Fruit fly (Drosophila melanogaster) whole organism, embryonic: ENCODE data around the gene Nepl21.
A peak's percentile ranks its signal among the peaks of the same experiment; 100 is the strongest.

Experiments
- Adf1 ChIP-seq: fragments of 200-800 bp; sonication (Bioruptor generic); IDR thresholded peaks from 2 replicates; pipeline ENCODE4 v1.3.6; 2022; ENCODE audit warnings: missing biosample characterization, missing genetic modification characterization
- Awh ChIP-seq: fragments of 200-800 bp; sonication (Bioruptor generic); IDR thresholded peaks from 2 replicates; pipeline ENCODE4, ENCODE4 v1.3.6; 2022; ENCODE audit warnings: missing biosample characterization, missing genetic modification characterization
- C15 ChIP-seq: fragments of 200-800 bp; sonication (Bioruptor generic); IDR thresholded peaks from 3 replicates; pipeline ENCODE4 v1.3.6; 2022; ENCODE audit warnings: missing biosample characterization, missing genetic modification characterization
- CG11085 ChIP-seq: fragments of 200-800 bp; sonication (Bioruptor generic); IDR thresholded peaks from 2 replicates; pipeline ENCODE4 v1.3.6; 2022; ENCODE audit warnings: missing biosample characterization, missing genetic modification characterization
- CG11695 ChIP-seq: fragments of 200-800 bp; sonication (Bioruptor generic); IDR thresholded peaks from 3 replicates; pipeline ENCODE4 v1.3.6; 2022; ENCODE audit warnings: missing biosample characterization, missing genetic modification characterization
- CG12659 ChIP-seq: fragments of 200-800 bp; sonication (Bioruptor generic); optimal IDR thresholded peaks from 3 replicates; lab custom pipeline; 2017; ENCODE audit warnings: mild to moderate bottlenecking, missing biosample characterization, missing genetic modification reagents, missing genetic modification characterization
- CG12942 ChIP-seq: fragments of 200-800 bp; sonication (Bioruptor generic); optimal IDR thresholded peaks from 3 replicates; lab custom pipeline; 2016; ENCODE audit warnings: missing biosample characterization, missing genetic modification characterization
- CG15601 ChIP-seq: fragments of 200-800 bp; sonication (Bioruptor generic); optimal IDR thresholded peaks from 3 replicates; lab custom pipeline; 2019; ENCODE audit warnings: missing biosample characterization, mild to moderate bottlenecking, missing genetic modification characterization, moderate library complexity
- CG17186 ChIP-seq: fragments of 200-800 bp; sonication (Bioruptor generic); optimal IDR thresholded peaks from 3 replicates; lab custom pipeline; 2017; ENCODE audit warnings: missing biosample characterization, missing genetic modification reagents, missing genetic modification characterization
- CG17829 ChIP-seq: fragments of 200-800 bp; optimal IDR thresholded peaks from 2 replicates; lab custom pipeline; 2019; ENCODE audit warnings: missing biosample characterization, mild to moderate bottlenecking, missing genetic modification characterization, moderate library complexity
- CG18262 ChIP-seq: fragments of 200-800 bp; optimal IDR thresholded peaks from 3 replicates; lab custom pipeline; 2019; ENCODE audit warnings: missing biosample characterization, mild to moderate bottlenecking, missing genetic modification characterization, moderate library complexity
- CG31365 ChIP-seq: fragments of 200-800 bp; sonication (Bioruptor generic); optimal IDR thresholded peaks from 2 replicates; lab custom pipeline; 2018; ENCODE audit warnings: missing biosample characterization, mild to moderate bottlenecking, missing genetic modification characterization
- CG32767 ChIP-seq: fragments of 200-800 bp; sonication (Bioruptor generic); IDR thresholded peaks from 2 replicates; pipeline ENCODE4 v1.3.6; 2022; ENCODE audit warnings: missing biosample characterization, missing genetic modification characterization
- CG3281 ChIP-seq: fragments of 200-800 bp; sonication (Bioruptor generic); optimal IDR thresholded peaks from 3 replicates; lab custom pipeline; 2017; ENCODE audit warnings: missing biosample characterization, mild to moderate bottlenecking, missing genetic modification characterization
- CG34224 ChIP-seq: fragments of 200-800 bp; sonication (Bioruptor generic); IDR thresholded peaks from 3 replicates; pipeline ENCODE4 v1.3.6; 2022; ENCODE audit warnings: missing biosample characterization, missing genetic modification characterization; ENCODE audit not compliant: partially characterized antibody
- CG3847 ChIP-seq: fragments of 200-800 bp; sonication (Bioruptor generic); IDR thresholded peaks from 2 replicates; pipeline ENCODE4 v1.3.6; 2022; ENCODE audit warnings: missing biosample characterization, missing genetic modification characterization
- CG4404 ChIP-seq: fragments of 200-800 bp; sonication (Bioruptor generic); IDR thresholded peaks from 2 replicates; pipeline ENCODE4 v1.3.6; 2022; ENCODE audit warnings: missing biosample characterization, missing genetic modification characterization
- CG4617 ChIP-seq: fragments of 200-800 bp; sonication (Bioruptor generic); optimal IDR thresholded peaks from 3 replicates; lab custom pipeline; 2016; ENCODE audit warnings: missing biosample characterization, missing genetic modification characterization, borderline replicate concordance
- CG7271 ChIP-seq: fragments of 200-800 bp; sonication (Bioruptor generic); optimal IDR thresholded peaks from 2 replicates; lab custom pipeline; 2018; ENCODE audit warnings: missing biosample characterization, mild to moderate bottlenecking, missing genetic modification characterization, moderate library complexity
- CG9437 ChIP-seq: fragments of 200-800 bp; sonication (Bioruptor generic); optimal IDR thresholded peaks from 2 replicates; lab custom pipeline; 2018; ENCODE audit warnings: missing biosample characterization, mild to moderate bottlenecking, missing genetic modification characterization
- Chrac-16 ChIP-seq: fragments of 200-800 bp; sonication (Bioruptor generic); optimal IDR thresholded peaks from 3 replicates; lab custom pipeline; 2016; ENCODE audit warnings: missing biosample characterization, missing genetic modification characterization
- Dad ChIP-seq: fragments of 200-800 bp; sonication (Bioruptor generic); optimal IDR thresholded peaks from 3 replicates; lab custom pipeline; 2016; ENCODE audit warnings: missing biosample characterization, missing genetic modification characterization
- Hmx ChIP-seq: fragments of 200-800 bp; sonication (Bioruptor generic); optimal IDR thresholded peaks from 2 replicates; lab custom pipeline; 2016; ENCODE audit warnings: missing biosample characterization, missing genetic modification characterization
- Hr3 ChIP-seq: fragments of 200-800 bp; sonication (Bioruptor generic); optimal IDR thresholded peaks from 3 replicates; lab custom pipeline; 2016; ENCODE audit warnings: missing biosample characterization, missing genetic modification characterization
- NC2β ChIP-seq: fragments of 200-800 bp; sonication (Bioruptor generic); optimal IDR thresholded peaks from 2 replicates; lab custom pipeline; 2016; ENCODE audit warnings: missing biosample characterization, missing genetic modification characterization
- Nf-YA ChIP-seq: fragments of 200-800 bp; sonication (Bioruptor generic); IDR thresholded peaks from 2 replicates; pipeline ENCODE4 v1.3.6; 2022; ENCODE audit warnings: missing biosample characterization, missing genetic modification characterization
- NfI ChIP-seq: fragments of 200-800 bp; sonication (Bioruptor generic); optimal IDR thresholded peaks from 3 replicates; lab custom pipeline; 2018; ENCODE audit warnings: missing biosample characterization, mild to moderate bottlenecking, missing genetic modification characterization, moderate library complexity
- Taf1 ChIP-seq: fragments of 200-800 bp; sonication (Bioruptor generic); IDR thresholded peaks from 2 replicates; pipeline ENCODE4 v1.3.6; 2022; ENCODE audit warnings: missing biosample characterization, missing genetic modification characterization
- Vsx1 ChIP-seq: fragments of 200-800 bp; sonication (Bioruptor generic); optimal IDR thresholded peaks from 2 replicates; lab custom pipeline; 2017; ENCODE audit warnings: missing biosample characterization, mild to moderate bottlenecking, missing genetic modification characterization, missing genetic modification reagents
- ara ChIP-seq: fragments of 200-800 bp; sonication (Bioruptor generic); IDR thresholded peaks from 2 replicates; pipeline ENCODE4 v1.3.6; 2022; ENCODE audit warnings: missing biosample characterization, missing genetic modification characterization
- ash1 ChIP-seq: fragments of 200-800 bp; sonication (Bioruptor generic); optimal IDR thresholded peaks from 2 replicates; lab custom pipeline; 2018; ENCODE audit warnings: missing biosample characterization, mild to moderate bottlenecking, missing genetic modification characterization
- ato ChIP-seq: fragments of 200-800 bp; sonication (Bioruptor generic); IDR thresholded peaks from 2 replicates; pipeline ENCODE4 v1.3.6; 2022; ENCODE audit warnings: missing biosample characterization, missing genetic modification characterization; ENCODE audit not compliant: partially characterized antibody
- cas ChIP-seq: fragments of 200-800 bp; sonication (Bioruptor generic); IDR thresholded peaks from 2 replicates; pipeline ENCODE4 v1.3.6; 2022; ENCODE audit warnings: missing biosample characterization, missing genetic modification characterization
- chn ChIP-seq: fragments of 200-800 bp; sonication (Bioruptor generic); optimal IDR thresholded peaks from 2 replicates; lab custom pipeline; 2016; ENCODE audit warnings: missing biosample characterization, missing genetic modification characterization
- ci ChIP-seq: fragments of 200-800 bp; sonication (Bioruptor generic); IDR thresholded peaks from 3 replicates; pipeline ENCODE4 v1.3.6; 2022; ENCODE audit warnings: missing biosample characterization, missing genetic modification characterization
- exex ChIP-seq: fragments of 200-800 bp; sonication (Bioruptor generic); optimal IDR thresholded peaks from 4 replicates; lab custom pipeline; 2018; ENCODE audit warnings: missing biosample characterization, mild to moderate bottlenecking, missing genetic modification characterization, moderate library complexity
- gem ChIP-seq: fragments of 200-800 bp; sonication (Bioruptor generic); optimal IDR thresholded peaks from 2 replicates; lab custom pipeline; 2019; ENCODE audit warnings: missing biosample characterization, mild to moderate bottlenecking, missing genetic modification characterization, moderate library complexity
- gsb-n ChIP-seq: fragments of 200-800 bp; sonication (Bioruptor generic); optimal IDR thresholded peaks from 3 replicates; lab custom pipeline; 2018; ENCODE audit warnings: missing biosample characterization, mild to moderate bottlenecking, missing genetic modification characterization
- hb ChIP-seq: fragments of 200-800 bp; sonication (Bioruptor generic); IDR thresholded peaks from 3 replicates; pipeline ENCODE4 v1.3.6; 2022; ENCODE audit warnings: missing biosample characterization, missing genetic modification characterization; ENCODE audit not compliant: partially characterized antibody
- insv ChIP-seq, 2 experiments: fragments of 200-800 bp; sonication (Bioruptor generic); optimal IDR thresholded peaks; 3 replicates each; lab custom pipeline; 2016 to 2018; ENCODE audit warnings: missing biosample characterization in 2 of 2, missing genetic modification characterization in 2 of 2
- ken ChIP-seq: fragments of 200-800 bp; sonication (Bioruptor generic); IDR thresholded peaks from 3 replicates; pipeline ENCODE4 v1.3.6; 2022; ENCODE audit warnings: missing biosample characterization, missing genetic modification characterization
- pan ChIP-seq, 4 experiments: fragments of >200 bp in 3 of 4; fragments of 200-800 bp in 1 of 4; sonication (Bioruptor generic) in 1 of 4; optimal IDR thresholded peaks in 3 of 4; IDR thresholded peaks in 1 of 4; 2 replicates each; pipeline versions ENCODE4 v1.3.6 to Lab custom; 2017 to 2022; ENCODE audit warnings: missing biosample characterization in 2 of 4, missing genetic modification characterization in 2 of 4, mixed read lengths in 1 of 4
- pita ChIP-seq: fragments of 200-800 bp; sonication (Bioruptor generic); optimal IDR thresholded peaks from 2 replicates; lab custom pipeline; 2017; ENCODE audit warnings: missing biosample characterization, mild to moderate bottlenecking, missing genetic modification characterization
- scrt ChIP-seq: fragments of 200-800 bp; sonication (Bioruptor generic); optimal IDR thresholded peaks from 2 replicates; lab custom pipeline; 2018; ENCODE audit warnings: missing biosample characterization, mild to moderate bottlenecking, missing genetic modification characterization, moderate library complexity
- seq ChIP-seq: fragments of 200-800 bp; sonication (Bioruptor generic); IDR thresholded peaks from 2 replicates; pipeline ENCODE4 v1.3.6; 2022; ENCODE audit warnings: missing biosample characterization, missing genetic modification characterization
- tgo ChIP-seq: fragments of 200-800 bp; sonication (Bioruptor generic); IDR thresholded peaks from 3 replicates; pipeline ENCODE4 v1.3.6; 2022; ENCODE audit warnings: missing biosample characterization, missing genetic modification characterization
- tio ChIP-seq: fragments of 200-800 bp; sonication (Bioruptor generic); optimal IDR thresholded peaks from 2 replicates; lab custom pipeline; 2017; ENCODE audit warnings: missing biosample characterization, missing genetic modification characterization, inconsistent platforms
- tll ChIP-seq, 2 experiments: fragments of 200-800 bp in 1 of 2; fragments of >200 bp in 1 of 2; sonication (Bioruptor generic) in 1 of 2; optimal IDR thresholded peaks; 2 replicates each; lab custom pipeline; 2017 to 2019; ENCODE audit warnings: missing biosample characterization in 2 of 2, missing genetic modification characterization in 2 of 2, mild to moderate bottlenecking in 1 of 2, moderate library complexity in 1 of 2

Nepl21 gene

DNA sequence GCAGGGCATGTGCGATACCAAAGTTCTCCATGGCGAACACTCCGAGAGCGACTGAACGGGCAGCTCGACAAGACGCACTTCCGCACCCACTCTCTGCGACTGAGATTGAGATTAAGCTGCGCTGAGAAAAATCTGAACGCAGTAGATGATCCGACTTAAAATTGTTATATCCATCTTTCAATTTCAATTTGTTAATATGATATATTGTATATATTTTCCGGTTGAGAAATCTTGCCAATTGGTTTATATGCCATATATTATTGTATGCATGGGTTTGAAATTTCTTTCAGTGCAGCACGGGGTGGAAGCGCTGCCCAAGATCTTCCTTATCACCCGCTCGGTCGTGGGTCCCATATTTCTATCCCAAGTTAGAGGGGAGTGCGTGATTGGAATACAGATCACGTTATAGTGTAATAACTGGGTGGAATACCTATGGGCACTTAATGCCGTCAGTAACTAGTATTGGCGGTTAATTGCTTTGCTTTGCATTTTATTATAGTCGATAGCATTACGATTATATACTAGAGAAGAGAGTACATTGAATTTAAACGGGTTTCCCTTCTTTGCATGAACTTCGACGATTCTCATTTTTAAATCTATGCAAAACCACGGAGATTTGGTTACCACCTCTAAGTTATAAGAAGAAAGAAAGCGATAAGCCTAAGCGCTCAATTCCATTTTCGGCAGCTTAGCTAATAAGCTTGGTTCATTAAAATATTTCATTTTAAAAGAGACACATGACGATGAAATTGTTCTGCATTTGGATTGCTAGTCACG is 3.2 kb upstream of the Nepl21 start, which contains the start of the genes Nepl19 and Nepl20 (continued):
- TF ChIP-seq CG4617 (GFP tag; lab: Kevin White, UChicago): no peak
- 0 out of 3 replicates have a peak, but pooled peaks have one; percentile 26 for TF ChIP-seq C15 (GFP tag; lab: Robert Waterston, UW)
- TF ChIP-seq Taf1 (GFP tag; lab: Robert Waterston, UW): 0 out of 2 replicates have a peak, but pooled peaks have one; percentile 25
- peak; percentile 64; the same call in 2 of the 3 replicates for TF ChIP-seq ken (GFP tag; lab: Robert Waterston, UW)
- TF ChIP-seq tll (GFP tag; optimal IDR thresholded peaks at IDR 0.05; lab: Kevin White, UChicago): no peak
- TF ChIP-seq hb (GFP tag; lab: Robert Waterston, UW): no peak
- no peak for TF ChIP-seq pan (optimal IDR thresholded peaks at IDR 0.05; lab: Kevin White, UChicago)
- peak in 1 of 2 experiments; percentile 81 for TF ChIP-seq pan (GFP tag; optimal IDR thresholded peaks at IDR 0.05 in 1 of 2, IDR thresholded peaks at IDR 0.05 in 1 of 2)
- TF ChIP-seq CG4404 (GFP tag; lab: Robert Waterston, UW): peak; percentile 73
- TF ChIP-seq CG12942 (GFP tag; lab: Kevin White, UChicago): peak; percentile 58
- peak; percentile 23 for TF ChIP-seq NC2β
- peak; percentile 88 for TF ChIP-seq gem
- TF ChIP-seq scrt: peak; percentile 77
- TF ChIP-seq Hmx (GFP tag; lab: Kevin White, UChicago): no peak
- peak; percentile 40 for TF ChIP-seq tio (GFP tag; lab: Kevin White, UChicago)
- peak; percentile 69 for TF ChIP-seq Awh (GFP tag; lab: Robert Waterston, UW)
- TF ChIP-seq gsb-n (tag; lab: Kevin White, UChicago): peak; percentile 66
- TF ChIP-seq CG31365 (tag; lab: Kevin White, UChicago): peak; percentile 53
- TF ChIP-seq Chrac-16 (GFP tag; lab: Kevin White, UChicago): peak; percentile 71
- no peak for TF ChIP-seq CG34224 (GFP tag; lab: Robert Waterston, UW)
- TF ChIP-seq CG3281 (GFP tag; lab: Kevin White, UChicago): peak; percentile 79
- TF ChIP-seq pita (GFP tag; lab: Kevin White, UChicago): no peak
- peak; percentile 84 for TF ChIP-seq CG18262 (tag; lab: Kevin White, UChicago)
- peak; percentile 67 for TF ChIP-seq Nf-YA (GFP tag; lab: Robert Waterston, UW)
- TF ChIP-seq CG17186 (GFP tag; lab: Kevin White, UChicago): no peak
- peak; percentile 42; the same call in 1 of the 2 replicates for TF ChIP-seq cas (GFP tag; lab: Robert Waterston, UW)
- TF ChIP-seq ara (GFP tag; lab: Robert Waterston, UW): peak; percentile 87
- TF ChIP-seq insv (GFP tag; optimal IDR thresholded peaks at IDR 0.05; lab: Kevin White, UChicago): no peak
- TF ChIP-seq CG11695: peak; percentile 86; the same call in 2 of the 3 replicates
- no peak for TF ChIP-seq ato (GFP tag; lab: Robert Waterston, UW)
- peak; percentile 61 for TF ChIP-seq CG11085 (GFP tag; lab: Robert Waterston, UW)
- TF ChIP-seq Dad (GFP tag; lab: Kevin White, UChicago): peak; percentile 45
- peak; percentile 77; the same call in 1 of the 2 replicates for TF ChIP-seq seq (GFP tag; lab: Robert Waterston, UW)
- TF ChIP-seq Vsx1 (GFP tag; lab: Kevin White, UChicago): peak; percentile 44
- peak; percentile 49 for TF ChIP-seq CG9437 (GFP tag; lab: Kevin White, UChicago)
- TF ChIP-seq exex (tag; lab: Kevin White, UChicago): peak; percentile 21
- TF ChIP-seq ash1 (GFP tag; lab: Kevin White, UChicago): no peak
- TF ChIP-seq Adf1 (GFP tag; lab: Robert Waterston, UW): peak; percentile 46
- TF ChIP-seq NfI (GFP tag; lab: Kevin White, UChicago): peak; percentile 51
- peak; percentile 84 for TF ChIP-seq CG17829 (tag; lab: Kevin White, UChicago)
- peak; percentile 55 for TF ChIP-seq Hr3 (GFP tag; lab: Kevin White, UChicago)
- TF ChIP-seq CG7271 (tag; lab: Kevin White, UChicago): no peak
- TF ChIP-seq CG15601: no peak
- peak; percentile 88 for TF ChIP-seq ci
- TF ChIP-seq chn: peak; percentile 44
- peak; percentile 83 for TF ChIP-seq tgo
- TF ChIP-seq CG32767 (GFP tag; lab: Robert Waterston, UW): peak; percentile 67; the same call in 1 of the 2 replicates
- TF ChIP-seq CG3847 (GFP tag; lab: Robert Waterston, UW): peak; percentile 74
- TF ChIP-seq CG12659: peak; percentile 61
